Worm (Caenorhabditis elegans) whole organism, early embryonic: ENCODE measurements around the gene Y25C1A.7.

Experiments used
- B0310.2 ChIP-seq: sonication (generic microtip); optimal IDR thresholded peaks from 2 replicates; lab custom pipeline; 2016; ENCODE audit warnings: mild to moderate bottlenecking, missing genetic modification characterization, missing compliant biosample characterization
- aly-1 ChIP-seq: sonication (generic microtip); optimal IDR thresholded peaks from 2 replicates; lab custom pipeline; 2016; ENCODE audit warnings: missing genetic modification characterization, missing compliant biosample characterization
- ama-1 ChIP-seq: fragments of 150-350 bp; optimal IDR thresholded peaks from 2 replicates; lab custom pipeline; 2014
- ceh-13 ChIP-seq: fragments of 200-800 bp; sonication (Bioruptor generic); optimal IDR thresholded peaks from 2 replicates; lab custom pipeline; 2018; ENCODE audit warnings: mild to moderate bottlenecking, missing genetic modification characterization, missing compliant biosample characterization
- ets-7 ChIP-seq: sonication (generic microtip); optimal IDR thresholded peaks from 2 replicates; lab custom pipeline; 2016; ENCODE audit warnings: missing genotype, missing genetic modification characterization, missing compliant biosample characterization
- hmbx-1 ChIP-seq: sonication (generic microtip); optimal IDR thresholded peaks from 2 replicates; lab custom pipeline; 2016; ENCODE audit warnings: mild to moderate bottlenecking, missing genetic modification characterization, missing compliant biosample characterization
- hmg-4 ChIP-seq: fragments of 200-800 bp; sonication (Bioruptor generic); optimal IDR thresholded peaks from 2 replicates; lab custom pipeline; 2018; ENCODE audit warnings: mild to moderate bottlenecking, missing genetic modification characterization, missing compliant biosample characterization
- scrt-1 ChIP-seq: fragments of 200-800 bp; sonication (Bioruptor generic); IDR thresholded peaks from 2 replicates; pipeline ENCODE4 v1.3.6; 2022; ENCODE audit warnings: missing genetic modification characterization, missing compliant biosample characterization
- sea-1 ChIP-seq: fragments of 200-800 bp; sonication (Bioruptor generic); conservative IDR thresholded peaks from 2 replicates; pipeline ENCODE4 v1.3.6; 2022; ENCODE audit warnings: missing genetic modification characterization, missing compliant biosample characterization
- tbx-11 ChIP-seq: fragments of 200-800 bp; sonication (Bioruptor generic); IDR thresholded peaks from 2 replicates; pipeline ENCODE4 v1.3.6; 2022; ENCODE audit warnings: missing genetic modification characterization, missing compliant biosample characterization
- tbx-37 ChIP-seq: fragments of 200-800 bp; sonication (Bioruptor generic); conservative IDR thresholded peaks from 2 replicates; pipeline ENCODE4 v1.3.6; 2022; ENCODE audit warnings: missing genetic modification reagents, missing genetic modification characterization, missing compliant biosample characterization
- tra-4 ChIP-seq: sonication (generic microtip); optimal IDR thresholded peaks from 2 replicates; lab custom pipeline; 2017; ENCODE audit warnings: missing genetic modification characterization, missing compliant biosample characterization

ce11 chrII:3113289-3113688 is 42.4 kb upstream of the Y25C1A.7 start:
- TF ChIP-seq ama-1 (lab: Kevin White, UChicago) (no peak), tra-4 (no peak), ceh-13 (no peak), hmbx-1 (no peak), hmg-4 (GFP tag; lab: Kevin White, UChicago) (no peak), scrt-1 (GFP tag; lab: Robert Waterston, UW) (no peak), ets-7 (tag; lab: Kevin White, UChicago) (no peak), B0310.2 (tag; lab: Kevin White, UChicago) (no peak), tbx-11 (GFP tag; lab: Robert Waterston, UW) (no peak), sea-1 (GFP tag; lab: Robert Waterston, UW) (no peak), aly-1 (tag; lab: Kevin White, UChicago) (no peak), tbx-37 (no peak)
